Fruit fly (Drosophila melanogaster) whole organism, wandering third instar larva: ENCODE data around the gene CG17754.
A peak's percentile ranks its signal among the peaks of the same experiment; 100 is the strongest.

Experiments
- Abd-B ChIP-seq: fragments of >200 bp; optimal IDR thresholded peaks from 2 replicates; lab custom pipeline; 2017; ENCODE audit warnings: missing biosample characterization, missing genetic modification characterization
- CG9705 ChIP-seq: fragments of 200-800 bp; sonication (Bioruptor generic); optimal IDR thresholded peaks from 2 replicates; lab custom pipeline; 2018; ENCODE audit warnings: missing biosample characterization, mild to moderate bottlenecking, missing genetic modification characterization
- CrebA ChIP-seq: fragments of 200-800 bp; sonication (Bioruptor generic); optimal IDR thresholded peaks from 2 replicates; lab custom pipeline; 2016; ENCODE audit warnings: missing biosample characterization, mild to moderate bottlenecking, missing genetic modification characterization, borderline replicate concordance
- Dfd ChIP-seq: fragments of >200 bp; optimal IDR thresholded peaks from 2 replicates; lab custom pipeline; 2017; ENCODE audit warnings: missing biosample characterization, missing genetic modification characterization
- Dif ChIP-seq: fragments of 200-275, 200-300 bp; sonication (Bioruptor generic); optimal IDR thresholded peaks from 2 replicates; lab custom pipeline; 2018; ENCODE audit warnings: missing biosample characterization, missing genetic modification characterization; ENCODE audit not compliant: partially characterized antibody
- GATAd ChIP-seq: sonication (Bioruptor generic); optimal IDR thresholded peaks from 2 replicates; lab custom pipeline; 2016; ENCODE audit warnings: missing biosample characterization, missing genetic modification characterization
- HLH106 ChIP-seq: fragments of 200-800 bp; optimal IDR thresholded peaks from 3 replicates; lab custom pipeline; 2019; ENCODE audit warnings: missing biosample characterization, mild to moderate bottlenecking, missing genetic modification characterization, moderate library complexity
- Hnf4 ChIP-seq: fragments of 200-800 bp; sonication (Bioruptor generic); optimal IDR thresholded peaks from 2 replicates; lab custom pipeline; 2016; ENCODE audit warnings: missing biosample characterization, mild to moderate bottlenecking, missing genetic modification characterization
- Hr83 ChIP-seq: fragments of 200-300 bp; sonication (Bioruptor generic); optimal IDR thresholded peaks from 2 replicates; lab custom pipeline; 2016; ENCODE audit warnings: missing biosample characterization, mild to moderate bottlenecking, missing genetic modification characterization, moderate library complexity; ENCODE audit not compliant: poor library complexity, severe bottlenecking
- Jra ChIP-seq: sonication (Bioruptor generic); optimal IDR thresholded peaks from 2 replicates; lab custom pipeline; 2016; ENCODE audit warnings: missing biosample characterization, missing genetic modification characterization
- Myc ChIP-seq: fragments of >200 bp; optimal IDR thresholded peaks from 2 replicates; lab custom pipeline; 2017
- OdsH ChIP-seq: fragments of 200-800 bp; sonication (Bioruptor generic); optimal IDR thresholded peaks from 2 replicates; lab custom pipeline; 2016; ENCODE audit warnings: missing biosample characterization, mild to moderate bottlenecking, missing genetic modification characterization
- Rel ChIP-seq, 2 experiments: fragments of 200-800 bp; sonication (Bioruptor generic) in 1 of 2; optimal IDR thresholded peaks; 2 replicates in 1 of 2; 3 replicates in 1 of 2; lab custom pipeline; 2016 to 2019; ENCODE audit warnings: mild to moderate bottlenecking in 2 of 2, missing biosample characterization in 2 of 2, missing genetic modification characterization in 2 of 2, moderate library complexity in 1 of 2
- Sp1 ChIP-seq: fragments of 200-800 bp; sonication (Bioruptor generic); optimal IDR thresholded peaks from 3 replicates; lab custom pipeline; 2019; ENCODE audit warnings: missing biosample characterization, mild to moderate bottlenecking, missing genetic modification characterization, moderate library complexity
- br ChIP-seq: fragments of 200-800 bp; sonication (Bioruptor generic); optimal IDR thresholded peaks from 2 replicates; lab custom pipeline; 2016; ENCODE audit warnings: missing biosample characterization, missing genetic modification characterization
- dmrt93B ChIP-seq: fragments of 200-800 bp; sonication (Bioruptor generic); optimal IDR thresholded peaks from 2 replicates; lab custom pipeline; 2018; ENCODE audit warnings: missing biosample characterization, mild to moderate bottlenecking, missing genetic modification characterization
- dsf ChIP-seq: sonication (Bioruptor generic); optimal IDR thresholded peaks from 2 replicates; lab custom pipeline; 2016; ENCODE audit warnings: missing biosample characterization, missing genetic modification characterization, borderline replicate concordance
- ey ChIP-seq: fragments of 200-800 bp; sonication (Bioruptor generic); optimal IDR thresholded peaks from 2 replicates; lab custom pipeline; 2016; ENCODE audit warnings: missing biosample characterization, missing genetic modification characterization
- foxo ChIP-seq, 2 experiments: fragments of 200-800 bp; sonication (Bioruptor generic); optimal IDR thresholded peaks; 2 replicates in 1 of 2; 3 replicates in 1 of 2; lab custom pipeline; 2016 to 2017; ENCODE audit warnings: missing biosample characterization in 2 of 2, missing genetic modification characterization in 2 of 2
- fru ChIP-seq: fragments of 200-800 bp; sonication (Bioruptor generic); optimal IDR thresholded peaks from 3 replicates; lab custom pipeline; 2016; ENCODE audit warnings: missing biosample characterization, mild to moderate bottlenecking, missing genetic modification characterization
- h ChIP-seq: fragments of 200-800 bp; sonication (Bioruptor generic); optimal IDR thresholded peaks from 3 replicates; lab custom pipeline; 2016; ENCODE audit warnings: missing biosample characterization, mild to moderate bottlenecking, missing genetic modification characterization
- lola ChIP-seq: fragments of >200 bp; optimal IDR thresholded peaks from 2 replicates; lab custom pipeline; 2017; ENCODE audit warnings: missing biosample characterization, missing genetic modification characterization
- pan ChIP-seq: fragments of >200 bp; optimal IDR thresholded peaks from 2 replicates; lab custom pipeline; 2017
- psq ChIP-seq: fragments of 200-800 bp; sonication (Bioruptor generic); optimal IDR thresholded peaks from 3 replicates; lab custom pipeline; 2017; ENCODE audit warnings: missing biosample characterization, mild to moderate bottlenecking, missing genetic modification characterization, moderate library complexity
- rgr ChIP-seq: fragments of 200-800 bp; sonication (Bioruptor generic); optimal IDR thresholded peaks from 3 replicates; lab custom pipeline; 2016; ENCODE audit warnings: missing biosample characterization, mild to moderate bottlenecking, missing genetic modification characterization
- sage ChIP-seq: fragments of 200-800 bp; sonication (Bioruptor generic); optimal IDR thresholded peaks from 2 replicates; lab custom pipeline; 2016; ENCODE audit warnings: missing biosample characterization, mild to moderate bottlenecking, missing genetic modification characterization
- sv ChIP-seq: fragments of 200-800 bp; sonication (Bioruptor generic); optimal IDR thresholded peaks from 3 replicates; lab custom pipeline; 2016; ENCODE audit warnings: missing biosample characterization, missing genetic modification characterization
- usp ChIP-seq: fragments of >200 bp; optimal IDR thresholded peaks from 2 replicates; lab custom pipeline; 2017; ENCODE audit warnings: missing biosample characterization, missing genetic modification characterization

Gene CG17754

DNA sequence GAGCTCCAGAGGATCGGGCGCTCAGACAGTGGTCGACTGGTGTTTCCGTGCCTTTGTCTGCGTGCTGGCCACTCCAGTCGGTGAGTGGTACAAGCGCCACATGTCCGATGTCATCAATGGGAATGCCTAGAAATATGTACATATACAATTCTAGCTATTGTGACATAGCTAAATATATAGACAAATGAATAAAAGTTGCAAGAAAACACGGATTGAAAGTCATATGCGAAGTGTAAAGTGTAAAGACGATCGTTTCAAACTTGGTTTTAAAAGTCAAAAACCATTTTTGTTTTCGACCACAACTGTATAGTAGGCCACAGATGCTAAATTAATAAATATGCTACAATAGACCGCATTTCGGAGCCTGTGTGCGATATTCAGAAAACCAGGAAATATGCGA, 34.7 kb upstream of the CG17754 start, which contains the start of gene CG15368:
CG15368 (plus strand) TSS at position 301 of the 400 bp plus-strand sequence.
- TF ChIP-seq pan (lab: Kevin White, UChicago) (no peak), Rel (GFP tag; optimal IDR thresholded peaks at IDR 0.05; lab: Kevin White, UChicago) (no peak), Rel (tag; optimal IDR thresholded peaks at IDR 0.05; lab: Kevin White, UChicago) (no peak), br (GFP tag; lab: Kevin White, UChicago) (no peak), Dfd (GFP tag; lab: Kevin White, UChicago) (no peak), CrebA (no peak), foxo (GFP tag; optimal IDR thresholded peaks at IDR 0.05; lab: Kevin White, UChicago) (no peak), ey (GFP tag; lab: Kevin White, UChicago) (no peak), Abd-B (GFP tag; lab: Kevin White, UChicago) (no peak), h (GFP tag; lab: Kevin White, UChicago) (no peak)

DNA sequence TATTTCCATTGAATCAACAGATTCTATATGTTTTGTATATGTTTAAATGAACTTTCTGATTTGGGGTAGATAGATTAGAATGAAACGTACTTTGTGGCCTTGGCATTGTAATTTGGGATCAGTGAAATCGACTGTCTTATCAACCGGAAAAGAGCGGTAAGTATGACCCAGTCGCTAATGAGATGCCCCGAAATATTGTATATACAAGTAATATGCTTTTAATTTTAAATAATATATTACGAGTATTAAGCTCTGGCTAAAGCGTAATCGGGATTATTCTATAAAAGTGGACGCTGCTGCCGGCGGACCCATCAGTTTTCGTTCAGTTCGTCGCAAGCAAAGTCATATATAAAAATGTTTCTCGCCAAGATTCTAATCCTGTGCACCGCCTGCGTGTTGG, 33.6 kb upstream of the CG17754 start, which contains the start of gene CG15369:
CG15369 (plus strand) TSS at position 301 of the 400 bp plus-strand sequence.
- TF ChIP-seq Jra (GFP tag; lab: Kevin White, UChicago), result no peak
- no peak for TF ChIP-seq Sp1 (GFP tag; lab: Kevin White, UChicago)
- TF ChIP-seq sv (GFP tag; lab: Kevin White, UChicago), result no peak
- TF ChIP-seq Abd-B (GFP tag; lab: Kevin White, UChicago), result no peak
- no peak for TF ChIP-seq rgr (GFP tag; lab: Kevin White, UChicago)
- no peak for TF ChIP-seq GATAd (GFP tag; lab: Kevin White, UChicago)
- no peak for TF ChIP-seq Myc
- TF ChIP-seq h (GFP tag; lab: Kevin White, UChicago), result no peak

- no peak for TF ChIP-seq CG9705 (GFP tag; lab: Kevin White, UChicago)
- TF ChIP-seq foxo (GFP tag; optimal IDR thresholded peaks at IDR 0.05; lab: Kevin White, UChicago), result peak in 1 of 2 experiments; percentile 3
Measured at dm6 chrX:9220434-9220833, 29.8 kb upstream of the CG17754 start.

- TF ChIP-seq pan (lab: Kevin White, UChicago), result no peak
- no peak for TF ChIP-seq foxo (GFP tag; optimal IDR thresholded peaks at IDR 0.05; lab: Kevin White, UChicago)
- no peak for TF ChIP-seq Dif (GFP tag; lab: Kevin White, UChicago)
- no peak for TF ChIP-seq HLH106
- no peak for TF ChIP-seq br (GFP tag; lab: Kevin White, UChicago)
- no peak for TF ChIP-seq Hnf4 (GFP tag; lab: Kevin White, UChicago)
- no peak for TF ChIP-seq dsf (GFP tag; lab: Kevin White, UChicago)
- TF ChIP-seq dmrt93B (GFP tag; lab: Kevin White, UChicago), result no peak
- no peak for TF ChIP-seq lola
- no peak for TF ChIP-seq Sp1 (GFP tag; lab: Kevin White, UChicago)
- TF ChIP-seq Dfd (GFP tag; lab: Kevin White, UChicago), result no peak
- TF ChIP-seq OdsH (GFP tag; lab: Kevin White, UChicago), result no peak
- TF ChIP-seq sage (GFP tag; lab: Kevin White, UChicago), result no peak
- no peak for TF ChIP-seq Abd-B (GFP tag; lab: Kevin White, UChicago)
- TF ChIP-seq Hr83, result no peak
- no peak for TF ChIP-seq Rel (GFP tag; optimal IDR thresholded peaks at IDR 0.05; lab: Kevin White, UChicago)
- no peak for TF ChIP-seq Rel (tag; optimal IDR thresholded peaks at IDR 0.05; lab: Kevin White, UChicago)
- TF ChIP-seq GATAd (GFP tag; lab: Kevin White, UChicago), result no peak
- no peak for TF ChIP-seq h (GFP tag; lab: Kevin White, UChicago)
- TF ChIP-seq Jra (GFP tag; lab: Kevin White, UChicago), result no peak
- TF ChIP-seq, all 38 proteins: peak for 0
Measured at dm6 chrX:9223182-9223581, 27.0 kb upstream of the CG17754 start, which contains the start of gene t. Gene t, minus strand, starts transcription at chrX:9223257.

- TF ChIP-seq foxo (GFP tag; optimal IDR thresholded peaks at IDR 0.05; lab: Kevin White, UChicago) (no peak), GATAd (GFP tag; lab: Kevin White, UChicago) (no peak), Rel (GFP tag; optimal IDR thresholded peaks at IDR 0.05; lab: Kevin White, UChicago) (no peak), Rel (tag; optimal IDR thresholded peaks at IDR 0.05; lab: Kevin White, UChicago) (no peak), Abd-B (GFP tag; lab: Kevin White, UChicago) (no peak), fru (GFP tag; lab: Kevin White, UChicago) (no peak), Jra (GFP tag; lab: Kevin White, UChicago) (no peak), Hr83 (no peak), usp (no peak), psq (no peak), pan (lab: Kevin White, UChicago) (no peak)
Measured at dm6 chrX:9224423-9224822, 25.8 kb upstream of the CG17754 start.
